Worm (Caenorhabditis elegans): ENCODE measurements around the gene tdo-2.

DNA sequence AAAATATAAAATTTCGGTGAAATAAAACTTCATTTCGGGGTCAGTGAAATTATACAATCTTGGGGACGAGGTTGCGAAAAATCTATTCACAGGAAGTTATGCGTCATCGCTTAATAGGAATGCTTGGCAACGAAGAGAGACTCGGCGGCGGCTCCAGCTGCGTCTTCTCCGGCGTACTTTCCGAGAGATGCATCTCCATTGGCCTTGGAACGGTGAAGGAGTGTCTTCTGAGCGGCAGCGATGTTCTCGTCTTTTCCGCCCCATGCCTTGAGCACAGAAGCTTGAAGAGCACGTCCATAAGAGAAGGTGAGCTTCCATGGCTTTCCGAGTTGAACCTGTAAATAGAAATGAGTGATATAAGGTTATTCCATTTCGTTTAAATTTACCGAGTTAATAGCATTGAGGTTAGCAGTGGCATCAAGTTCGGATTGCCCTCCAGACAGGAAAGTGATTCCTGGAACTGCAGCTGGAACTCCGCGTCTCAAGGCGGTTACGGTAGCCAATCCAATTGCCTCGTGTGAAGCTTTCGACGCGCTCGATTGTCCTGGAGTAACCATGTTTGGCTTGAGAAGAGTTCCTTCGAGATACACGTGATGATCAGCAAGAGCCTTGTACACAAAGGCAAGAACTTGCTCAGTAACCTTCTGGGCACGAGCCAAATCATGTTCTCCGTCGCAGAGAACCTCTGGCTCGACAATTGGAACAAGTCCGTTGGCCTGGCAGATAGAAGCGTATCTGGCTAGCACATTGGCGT, 44.9 kb downstream of the tdo-2 start:
- TF ChIP-seq him-1 (tag; optimal IDR thresholded peaks at IDR 0.05) = no peak
- TF ChIP-seq W03F9.2 (tag; optimal IDR thresholded peaks at IDR 0.05) = no peak

Data from whole organism, L4/young adult.